Worm (Caenorhabditis elegans): ENCODE data around the gene cutl-29.

Gene cutl-29

DNA sequence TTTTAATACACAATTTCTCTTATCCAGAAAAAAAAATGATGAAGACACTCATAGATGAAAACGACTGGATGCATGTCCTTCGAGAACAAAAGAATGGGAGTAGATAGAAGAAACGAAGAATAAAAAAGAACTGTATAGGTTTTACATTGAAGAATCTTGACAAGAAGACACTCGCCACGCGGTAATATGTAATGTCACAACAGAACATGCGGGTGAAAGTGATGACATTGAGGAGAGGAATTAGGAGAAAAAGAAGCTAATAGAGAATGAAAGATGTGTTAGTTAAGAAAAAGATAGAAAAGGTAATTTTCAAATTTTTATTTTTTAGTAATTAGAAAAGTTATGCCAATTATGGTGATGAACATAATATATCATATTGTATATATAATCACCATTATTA is 15.4 kb downstream of the cutl-29 start:
- TF ChIP-seq ceh-22 (tag; optimal IDR thresholded peaks at IDR 0.05) (no peak), unc-55 (GFP tag; optimal IDR thresholded peaks at IDR 0.05) (no peak), pat-9 (tag; optimal IDR thresholded peaks at IDR 0.05) (no peak), hlh-30 (tag; optimal IDR thresholded peaks at IDR 0.05; ENCODE audit: insufficient read depth) (no peak), dmd-4 (tag; optimal IDR thresholded peaks at IDR 0.05; ENCODE audit: borderline replicate concordance) (no peak), pax-1 (tag; optimal IDR thresholded peaks at IDR 0.05) (no peak), ceh-6 (GFP tag; optimal IDR thresholded peaks at IDR 0.05) (no peak), ref-2 (tag; optimal IDR thresholded peaks at IDR 0.05) (no peak), tbx-2 (tag; optimal IDR thresholded peaks at IDR 0.05) (no peak)

DNA sequence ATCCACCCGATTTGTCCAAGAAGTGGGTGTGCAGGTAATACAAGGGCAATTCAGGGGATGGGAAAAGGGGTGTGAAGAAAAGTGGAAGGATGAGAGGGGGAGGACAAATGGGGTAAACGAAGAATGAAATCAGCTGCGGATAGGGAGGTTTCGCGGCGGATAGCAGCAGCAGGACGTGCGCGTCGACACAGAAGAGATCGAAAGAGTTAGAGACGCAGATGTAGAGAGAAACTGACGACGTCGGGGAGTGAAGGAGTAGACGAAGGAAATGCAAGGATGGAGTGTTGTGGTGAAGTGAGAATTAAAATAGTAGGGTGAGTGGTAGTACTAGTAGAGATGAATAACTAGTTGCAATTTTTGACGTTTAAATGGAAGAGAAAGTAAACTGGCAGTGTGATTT is 18.5 kb downstream of the cutl-29 start, which contains the start of gene M60.6:
TSS of gene M60.6 (minus strand) at position 166 of the 400 bp plus-strand sequence.
- TF ChIP-seq madf-2 (tag; optimal IDR thresholded peaks at IDR 0.05) (no peak), ceh-31 (tag; optimal IDR thresholded peaks at IDR 0.05) (peak; percentile 77), unc-42 (tag; optimal IDR thresholded peaks at IDR 0.05) (peak; percentile 89), nhr-232 (tag; optimal IDR thresholded peaks at IDR 0.05) (no peak), nfya-1 (tag; optimal IDR thresholded peaks at IDR 0.05) (peak; percentile 34), pat-9 (tag; optimal IDR thresholded peaks at IDR 0.05) (no peak), ceh-14 (tag; optimal IDR thresholded peaks at IDR 0.05) (peak; percentile 16), unc-55 (GFP tag; optimal IDR thresholded peaks at IDR 0.05) (peak; percentile 30), unc-3 (GFP tag; conservative IDR thresholded peaks at IDR 0.05) (no peak), unc-3 (tag; optimal IDR thresholded peaks at IDR 0.05) (no peak), pag-3 (tag; optimal IDR thresholded peaks at IDR 0.05; ENCODE audit: borderline replicate concordance) (no peak), F13H6.1 (tag; optimal IDR thresholded peaks at IDR 0.05) (peak; percentile 25), ama-1 (optimal IDR thresholded peaks at IDR 0.05) (no peak), ceh-18 (tag; optimal IDR thresholded peaks at IDR 0.05) (peak; percentile 9), fax-1 (tag; optimal IDR thresholded peaks at IDR 0.05) (peak; percentile 3), ceh-34 (tag; optimal IDR thresholded peaks at IDR 0.05) (no peak), ref-2 (tag; optimal IDR thresholded peaks at IDR 0.05) (peak; percentile 65)

DNA sequence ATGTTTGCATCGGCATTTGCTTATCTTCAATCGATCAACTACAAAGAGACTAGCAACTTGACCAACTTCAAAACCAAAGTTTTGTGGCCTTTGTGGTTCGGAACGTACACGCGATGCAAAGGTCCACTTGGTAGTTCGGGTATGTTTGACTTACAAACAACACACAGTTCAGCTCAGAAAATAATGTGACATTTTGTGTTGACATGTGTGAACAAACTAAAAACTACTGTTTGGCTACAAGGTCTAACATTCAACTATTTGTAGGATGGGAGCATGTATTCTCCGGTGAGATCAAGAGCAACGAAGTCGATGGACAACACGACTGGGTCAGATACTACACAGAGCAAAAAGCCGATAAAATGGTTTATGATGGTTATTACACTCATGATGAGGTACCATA is 23.7 kb downstream of the cutl-29 start:
- TF ChIP-seq ref-2 (tag; optimal IDR thresholded peaks at IDR 0.05) (no peak), K02D7.2 (tag; optimal IDR thresholded peaks at IDR 0.05) (no peak), odd-2 (tag; optimal IDR thresholded peaks at IDR 0.05) (no peak), ceh-30 (tag; optimal IDR thresholded peaks at IDR 0.05) (no peak), npax-4 (tag; optimal IDR thresholded peaks at IDR 0.05) (no peak), ceh-31 (tag; optimal IDR thresholded peaks at IDR 0.05) (no peak), ztf-16 (tag; optimal IDR thresholded peaks at IDR 0.05) (no peak), fax-1 (tag; optimal IDR thresholded peaks at IDR 0.05) (no peak), pqm-1 (tag; optimal IDR thresholded peaks at IDR 0.05) (no peak), fkh-6 (tag; optimal IDR thresholded peaks at IDR 0.05) (no peak), ama-1 (optimal IDR thresholded peaks at IDR 0.05) (no peak), sox-2 (GFP tag; IDR thresholded peaks at IDR 0.05) (no peak), pha-4 (tag; optimal IDR thresholded peaks at IDR 0.05) (no peak), madf-2 (tag; optimal IDR thresholded peaks at IDR 0.05) (no peak)

ce11 chrX:8246126-8246525 is 24.7 kb downstream of the cutl-29 start, which contains the start of gene kqt-2:
Gene kqt-2, minus strand, starts transcription at chrX:8246369.
- TF ChIP-seq sox-4 (tag; optimal IDR thresholded peaks at IDR 0.05) (no peak), F13H6.1 (tag; optimal IDR thresholded peaks at IDR 0.05) (no peak), K09A11.1 (tag; optimal IDR thresholded peaks at IDR 0.05; ENCODE audit: insufficient read depth) (no peak), ama-1 (optimal IDR thresholded peaks at IDR 0.05) (no peak), elt-2 (tag; optimal IDR thresholded peaks at IDR 0.05) (peak; percentile 46)

- TF ChIP-seq unc-55 (GFP tag; optimal IDR thresholded peaks at IDR 0.05) (no peak), ceh-6 (GFP tag; optimal IDR thresholded peaks at IDR 0.05) (no peak), elt-2 (tag; optimal IDR thresholded peaks at IDR 0.05) (peak; percentile 58), lin-11 (tag; optimal IDR thresholded peaks at IDR 0.05) (no peak)
Measured at ce11 chrX:8243116-8243515, 27.7 kb downstream of the cutl-29 start.

All from whole organism, late embryonic.